Fruit fly (Drosophila melanogaster) whole organism, prepupa: ENCODE data around the gene CG7556.
A peak's percentile ranks its signal among the peaks of the same experiment; 100 is the strongest.

ENCODE experiments used
- CG11902 ChIP-seq: fragments of 200-800 bp; sonication (Bioruptor generic); optimal IDR thresholded peaks from 3 replicates; lab custom pipeline; 2016; ENCODE audit warnings: missing biosample characterization, missing genetic modification characterization
- CG15336 ChIP-seq: fragments of 200-800 bp; sonication (Bioruptor generic); IDR thresholded peaks from 2 replicates; pipeline ENCODE4 v1.3.6; 2022; ENCODE audit warnings: missing biosample characterization, missing genetic modification characterization
- CG1621 ChIP-seq: fragments of 200-800 bp; sonication (Bioruptor generic); optimal IDR thresholded peaks from 3 replicates; lab custom pipeline; 2018; ENCODE audit warnings: missing biosample characterization, mild to moderate bottlenecking, missing genetic modification characterization
- CG16779 ChIP-seq: fragments of 200-800 bp; sonication (Bioruptor generic); optimal IDR thresholded peaks from 3 replicates; lab custom pipeline; 2017; ENCODE audit warnings: missing biosample characterization, mild to moderate bottlenecking, missing genetic modification characterization
- CG3032 ChIP-seq: fragments of 200-800 bp; optimal IDR thresholded peaks from 2 replicates; lab custom pipeline; 2019; ENCODE audit warnings: missing biosample characterization, mild to moderate bottlenecking, missing genetic modification characterization, moderate library complexity
- CG31627 ChIP-seq: fragments of 200-800 bp; sonication (Bioruptor generic); optimal IDR thresholded peaks from 3 replicates; lab custom pipeline; 2016; ENCODE audit warnings: missing biosample characterization, missing genetic modification characterization
- CG32006 ChIP-seq: fragments of 200-800 bp; sonication (Bioruptor generic); optimal IDR thresholded peaks from 3 replicates; lab custom pipeline; 2017; ENCODE audit warnings: missing biosample characterization, mild to moderate bottlenecking, missing genetic modification characterization
- CG4318 ChIP-seq: fragments of 200-800 bp; sonication (Bioruptor generic); optimal IDR thresholded peaks from 3 replicates; lab custom pipeline; 2017; ENCODE audit warnings: missing biosample characterization, mild to moderate bottlenecking, missing genetic modification characterization
- CG6276 ChIP-seq: fragments of 200-800 bp; sonication (Bioruptor generic); optimal IDR thresholded peaks from 2 replicates; lab custom pipeline; 2017; ENCODE audit warnings: missing biosample characterization, mild to moderate bottlenecking, missing genetic modification characterization
- CG6808 ChIP-seq: fragments of 200-800 bp; sonication (Bioruptor generic); optimal IDR thresholded peaks from 3 replicates; lab custom pipeline; 2017; ENCODE audit warnings: missing biosample characterization, missing genetic modification characterization, mild to moderate bottlenecking, moderate library complexity, missing genetic modification reagents
- CG6854 ChIP-seq: fragments of 200-800 bp; sonication (Bioruptor generic); optimal IDR thresholded peaks from 2 replicates; lab custom pipeline; 2017; ENCODE audit warnings: missing biosample characterization, mild to moderate bottlenecking, missing genetic modification characterization
- CG8632 ChIP-seq: fragments of 200-800 bp; sonication (Bioruptor generic); optimal IDR thresholded peaks from 3 replicates; lab custom pipeline; 2016; ENCODE audit warnings: missing biosample characterization, missing genetic modification characterization
- CG9139 ChIP-seq: fragments of 200-800 bp; sonication (Bioruptor generic); optimal IDR thresholded peaks from 3 replicates; lab custom pipeline; 2017; ENCODE audit warnings: missing biosample characterization, mild to moderate bottlenecking, missing genetic modification characterization
- Eip75B ChIP-seq: fragments of 200-800 bp; sonication (Bioruptor generic); optimal IDR thresholded peaks from 3 replicates; lab custom pipeline; 2016; ENCODE audit warnings: missing biosample characterization, missing genetic modification characterization
- Eip78C ChIP-seq: fragments of 200-800 bp; sonication (Bioruptor generic); peaks from one replicate; lab custom pipeline; 2016; ENCODE audit warnings: missing biosample characterization, missing genetic modification characterization
- Ets96B ChIP-seq: fragments of 200-800 bp; optimal IDR thresholded peaks from 2 replicates; lab custom pipeline; 2019; ENCODE audit warnings: missing biosample characterization, mild to moderate bottlenecking, missing genetic modification characterization, moderate library complexity
- Hr38 ChIP-seq: sonication (Bioruptor generic); optimal IDR thresholded peaks from 2 replicates; lab custom pipeline; 2016; ENCODE audit warnings: missing biosample characterization, missing genetic modification characterization
- Hr39 ChIP-seq: fragments of 200-800 bp; sonication (Bioruptor generic); optimal IDR thresholded peaks from 2 replicates; lab custom pipeline; 2016; ENCODE audit warnings: missing biosample characterization, missing genetic modification characterization
- Hr4 ChIP-seq: fragments of 200-800 bp; sonication (Bioruptor generic); optimal IDR thresholded peaks from 3 replicates; lab custom pipeline; 2016; ENCODE audit warnings: missing biosample characterization, missing genetic modification characterization
- Met ChIP-seq: fragments of 200-800 bp; sonication (Bioruptor generic); optimal IDR thresholded peaks from 3 replicates; lab custom pipeline; 2016; ENCODE audit warnings: missing biosample characterization, missing genetic modification characterization
- OdsH ChIP-seq: fragments of 200-800 bp; sonication (Bioruptor generic); optimal IDR thresholded peaks from 3 replicates; lab custom pipeline; 2016; ENCODE audit warnings: missing biosample characterization, missing genetic modification characterization
- Sox14 ChIP-seq: fragments of 200-800 bp; sonication (Bioruptor generic); optimal IDR thresholded peaks from 3 replicates; lab custom pipeline; 2016; ENCODE audit warnings: missing biosample characterization, missing genetic modification characterization
- Sox15 ChIP-seq: fragments of 200-800 bp; sonication (Bioruptor generic); optimal IDR thresholded peaks from 3 replicates; lab custom pipeline; 2016; ENCODE audit warnings: missing biosample characterization, missing genetic modification characterization
- achi ChIP-seq: fragments of 200-800 bp; sonication (Bioruptor generic); optimal IDR thresholded peaks from 3 replicates; lab custom pipeline; 2016; ENCODE audit warnings: missing biosample characterization, missing genetic modification characterization
- acj6 ChIP-seq: fragments of 200-800 bp; sonication (Bioruptor generic); optimal IDR thresholded peaks from 3 replicates; lab custom pipeline; 2016; ENCODE audit warnings: missing biosample characterization, missing genetic modification characterization
- cyc ChIP-seq: fragments of 200-800 bp; sonication (Bioruptor generic); optimal IDR thresholded peaks from 3 replicates; lab custom pipeline; 2016; ENCODE audit warnings: missing biosample characterization, missing genetic modification characterization
- dsx ChIP-seq: fragments of 200-800 bp; optimal IDR thresholded peaks from 3 replicates; lab custom pipeline; 2019; ENCODE audit warnings: missing biosample characterization, mild to moderate bottlenecking, missing genetic modification characterization, moderate library complexity; ENCODE audit not compliant: poor library complexity, severe bottlenecking
- eg ChIP-seq: fragments of 200-800 bp; sonication (Bioruptor generic); IDR thresholded peaks from 3 replicates; pipeline ENCODE4 v1.3.6; 2022; ENCODE audit warnings: missing biosample characterization, missing genetic modification characterization
- esn ChIP-seq: fragments of 200-800 bp; sonication (Bioruptor generic); optimal IDR thresholded peaks from 2 replicates; lab custom pipeline; 2016; ENCODE audit warnings: missing biosample characterization, mild to moderate bottlenecking, missing genetic modification characterization, moderate library complexity
- fkh ChIP-seq: fragments of 200-800 bp; sonication (Bioruptor generic); optimal IDR thresholded peaks from 3 replicates; lab custom pipeline; 2017; ENCODE audit warnings: missing biosample characterization, mild to moderate bottlenecking, missing genetic modification characterization, moderate library complexity
- net ChIP-seq: fragments of 200-800 bp; sonication (Bioruptor generic); optimal IDR thresholded peaks from 3 replicates; lab custom pipeline; 2016; ENCODE audit warnings: missing biosample characterization, missing genetic modification characterization
- pdm3 ChIP-seq: fragments of 200-800 bp; sonication (Bioruptor generic); optimal IDR thresholded peaks from 3 replicates; lab custom pipeline; 2016; ENCODE audit warnings: missing biosample characterization, missing genetic modification characterization
- spab ChIP-seq: fragments of 200-800 bp; sonication (Bioruptor generic); optimal IDR thresholded peaks from 2 replicates; lab custom pipeline; 2017; ENCODE audit warnings: missing biosample characterization, mild to moderate bottlenecking, missing genetic modification characterization, missing genetic modification reagents
- ss ChIP-seq, 2 experiments: fragments of 200-800 bp; sonication (Bioruptor generic); optimal IDR thresholded peaks; 2 replicates in 1 of 2; 3 replicates in 1 of 2; lab custom pipeline; 2017 to 2018; ENCODE audit warnings: mild to moderate bottlenecking in 2 of 2, missing biosample characterization in 2 of 2, missing genetic modification characterization in 2 of 2, moderate library complexity in 1 of 2
- svp ChIP-seq: fragments of 200-800 bp; sonication (Bioruptor generic); peaks from one replicate; lab custom pipeline; 2016; ENCODE audit warnings: missing biosample characterization, missing genetic modification characterization
- vri ChIP-seq: fragments of 200-800 bp; sonication (Bioruptor generic); optimal IDR thresholded peaks from 3 replicates; lab custom pipeline; 2016; ENCODE audit warnings: missing biosample characterization, mild to moderate bottlenecking, missing genetic modification characterization

The CG7556 gene

dm6 chrX:19212954-19213353 is 33.3 kb upstream of the CG7556 start, which contains the start of gene Mur18B:
Gene Mur18B (plus strand): TSS chrX:19213254.
- no peak for TF ChIP-seq spab (GFP tag; lab: Kevin White, UChicago)
- TF ChIP-seq achi (GFP tag; lab: Kevin White, UChicago) = no peak
- TF ChIP-seq CG8632 (GFP tag; lab: Kevin White, UChicago) = no peak
- TF ChIP-seq, all 60 proteins: peak for 0

- TF ChIP-seq CG6808 = no peak
- TF ChIP-seq, all 60 proteins: peak for 0
Observed at dm6 chrX:19211982-19212381, 32.4 kb upstream of the CG7556 start, which contains the start of gene CG14195. Gene CG14195 (minus strand): TSS chrX:19212082.

- TF ChIP-seq esn (GFP tag; lab: Kevin White, UChicago) = no peak
- no peak for TF ChIP-seq Eip78C
- no peak for TF ChIP-seq CG8632 (GFP tag; lab: Kevin White, UChicago)
- no peak for TF ChIP-seq CG6808
- peak; percentile 51 for TF ChIP-seq Sox14 (GFP tag; lab: Kevin White, UChicago)
- no peak for TF ChIP-seq eg (GFP tag; lab: Robert Waterston, UW)
- no peak for TF ChIP-seq fkh (GFP tag; lab: Kevin White, UChicago)
- TF ChIP-seq achi (GFP tag; lab: Kevin White, UChicago) = no peak
- TF ChIP-seq Eip75B (GFP tag; lab: Kevin White, UChicago) = no peak
- TF ChIP-seq CG11902 (GFP tag; lab: Kevin White, UChicago) = no peak
- TF ChIP-seq OdsH = no peak
- no peak for TF ChIP-seq CG16779 (tag; lab: Kevin White, UChicago)
- TF ChIP-seq CG9139 (GFP tag; lab: Kevin White, UChicago) = no peak
- peak; percentile 2 for TF ChIP-seq CG31627 (GFP tag; lab: Kevin White, UChicago)
- 0 out of 2 replicates have a peak, but pooled peaks have one; percentile 15 for TF ChIP-seq CG15336 (GFP tag; lab: Robert Waterston, UW)
- no peak for TF ChIP-seq cyc (GFP tag; lab: Kevin White, UChicago)
- TF ChIP-seq Hr38 (GFP tag; lab: Kevin White, UChicago) = no peak
- no peak for TF ChIP-seq ss (GFP tag; optimal IDR thresholded peaks at IDR 0.05; lab: Kevin White, UChicago)
- peak; percentile 17 for TF ChIP-seq CG6854 (GFP tag; lab: Kevin White, UChicago)
- no peak for TF ChIP-seq Sox15 (GFP tag; lab: Kevin White, UChicago)
- no peak for TF ChIP-seq CG1621 (tag; lab: Kevin White, UChicago)
- no peak for TF ChIP-seq net (GFP tag; lab: Kevin White, UChicago)
- no peak for TF ChIP-seq svp (GFP tag; lab: Kevin White, UChicago)
- TF ChIP-seq Met = no peak
- no peak for TF ChIP-seq dsx
Observed at dm6 chrX:19208014-19208413, 28.4 kb upstream of the CG7556 start, which contains the start of gene Ulp1. Gene Ulp1 (minus strand): TSS chrX:19208187.

- no peak for TF ChIP-seq CG1621 (tag; lab: Kevin White, UChicago)
- no peak for TF ChIP-seq CG32006 (GFP tag; lab: Kevin White, UChicago)
- no peak for TF ChIP-seq vri (GFP tag; lab: Kevin White, UChicago)
- no peak for TF ChIP-seq Ets96B (tag; lab: Kevin White, UChicago)
- no peak for TF ChIP-seq Sox15 (GFP tag; lab: Kevin White, UChicago)
- no peak for TF ChIP-seq Hr38 (GFP tag; lab: Kevin White, UChicago)
- no peak for TF ChIP-seq Hr4 (GFP tag; lab: Kevin White, UChicago)
- no peak for TF ChIP-seq pdm3 (GFP tag; lab: Kevin White, UChicago)
- TF ChIP-seq Hr39 (GFP tag; lab: Kevin White, UChicago) = no peak
- no peak for TF ChIP-seq CG4318
- no peak for TF ChIP-seq CG9139 (GFP tag; lab: Kevin White, UChicago)
- TF ChIP-seq CG6808 = no peak
- TF ChIP-seq CG3032 = no peak
- TF ChIP-seq CG6276 (GFP tag; lab: Kevin White, UChicago) = no peak
- no peak for TF ChIP-seq acj6 (GFP tag; lab: Kevin White, UChicago)
Observed at dm6 chrX:19201630-19202029, 22.0 kb upstream of the CG7556 start, which contains the start of gene CG7990. Gene CG7990 (minus strand): TSS chrX:19201979.
